Fruit fly (Drosophila melanogaster): ENCODE data around the gene RpL3.

RpL3 gene

DNA sequence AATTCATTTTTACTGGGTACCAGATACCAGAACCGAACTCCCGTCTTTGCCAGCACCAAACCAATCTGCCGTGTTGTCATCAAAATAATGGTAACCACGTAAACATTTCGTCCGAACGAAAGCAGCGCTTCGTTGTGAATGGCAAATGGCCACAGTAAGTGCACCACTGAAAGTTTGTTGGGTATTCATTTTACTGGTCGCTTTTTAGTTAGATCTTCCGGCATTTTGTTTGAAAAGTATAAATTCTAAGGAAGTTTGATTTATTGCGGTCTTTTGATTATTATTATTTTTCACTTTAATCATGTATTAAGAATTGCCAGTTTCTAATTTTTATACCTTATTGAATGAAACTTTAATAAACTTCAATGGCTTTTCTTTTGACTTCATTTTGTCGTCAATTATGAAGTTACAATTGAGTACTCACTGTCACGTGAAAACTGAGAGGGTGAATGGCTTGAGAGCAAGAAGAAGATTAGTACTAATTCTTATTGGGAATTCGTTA lies 7.2 kb upstream of the RpL3 start, which contains the start of gene ZnT86D (continued):
- TF ChIP-seq Lpt (GFP tag; optimal IDR thresholded peaks at IDR 0.05) = no peak
- peak; percentile 75 for TF ChIP-seq CG6689 (GFP tag; IDR thresholded peaks at IDR 0.05)
- TF ChIP-seq CG6854 (GFP tag; optimal IDR thresholded peaks at IDR 0.05) = no peak
- no peak for TF ChIP-seq Six4 (GFP tag; optimal IDR thresholded peaks at IDR 0.05)
- no peak for TF ChIP-seq vnd (GFP tag; IDR thresholded peaks at IDR 0.05; ENCODE audit: partially characterized antibody)
- peak; percentile 78 for TF ChIP-seq CG2712 (tag; optimal IDR thresholded peaks at IDR 0.05)
- peak; percentile 42 for TF ChIP-seq fu2 (GFP tag; optimal IDR thresholded peaks at IDR 0.05)
- no peak for TF ChIP-seq CG7928 (GFP tag; optimal IDR thresholded peaks at IDR 0.05)
- TF ChIP-seq CG8290 (GFP tag; optimal IDR thresholded peaks at IDR 0.05) = peak; percentile 24
- peak in 1 of 2 experiments; percentile 69 for TF ChIP-seq CG8290 (tag; optimal IDR thresholded peaks at IDR 0.05)
- peak; percentile 64 for TF ChIP-seq D19B (GFP tag; optimal IDR thresholded peaks at IDR 0.05)
- peak in 1 of 2 experiments; percentile 20 for TF ChIP-seq crp (GFP tag; optimal IDR thresholded peaks at IDR 0.05)
- no peak for TF ChIP-seq CG8089 (GFP tag; optimal IDR thresholded peaks at IDR 0.05)
- no peak for TF ChIP-seq en (GFP tag; optimal IDR thresholded peaks at IDR 0.05)
- no peak for TF ChIP-seq h (optimal IDR thresholded peaks at IDR 0.05)
- TF ChIP-seq CG30403 (GFP tag; optimal IDR thresholded peaks at IDR 0.05) = peak; percentile 59
- TF ChIP-seq CG6254 (GFP tag; optimal IDR thresholded peaks at IDR 0.05) = peak; percentile 5
- TF ChIP-seq CG1647 (GFP tag; optimal IDR thresholded peaks at IDR 0.05) = peak; percentile 22
- TF ChIP-seq sob (GFP tag; IDR thresholded peaks at IDR 0.05) = peak; percentile 60; the same call in 1 of the 2 replicates
- TF ChIP-seq prd (optimal IDR thresholded peaks at IDR 0.05) = no peak
- TF ChIP-seq prd (GFP tag; IDR thresholded peaks at IDR 0.05) = peak; percentile 69
- no peak for TF ChIP-seq CG32767 (GFP tag; IDR thresholded peaks at IDR 0.05)
- TF ChIP-seq CG3838 (GFP tag; optimal IDR thresholded peaks at IDR 0.05) = peak; percentile 26
- TF ChIP-seq caup (GFP tag; optimal IDR thresholded peaks at IDR 0.05; ENCODE audit: severe bottlenecking) = peak; percentile 50
- TF ChIP-seq Sox100B (GFP tag; optimal IDR thresholded peaks at IDR 0.05) = peak; percentile 72
- TF ChIP-seq CG1603 (tag; optimal IDR thresholded peaks at IDR 0.05) = peak; percentile 26
- TF ChIP-seq z (GFP tag; IDR thresholded peaks at IDR 0.05) = no peak
- TF ChIP-seq CG9609 (GFP tag; optimal IDR thresholded peaks at IDR 0.05) = peak; percentile 38
- TF ChIP-seq Antp (GFP tag; optimal IDR thresholded peaks at IDR 0.05) = peak; percentile 49
- no peak for TF ChIP-seq CG7963 (GFP tag; IDR thresholded peaks at IDR 0.05; ENCODE audit: partially characterized antibody)
- TF ChIP-seq CG10979 (tag; optimal IDR thresholded peaks at IDR 0.05) = peak; percentile 48
- TF ChIP-seq Fer3 (tag; optimal IDR thresholded peaks at IDR 0.05) = peak; percentile 70
- TF ChIP-seq CG14710 (tag; optimal IDR thresholded peaks at IDR 0.05) = peak; percentile 86
- peak; percentile 55 for TF ChIP-seq CG9727 (GFP tag; optimal IDR thresholded peaks at IDR 0.05)
- TF ChIP-seq CG43689 (GFP tag; IDR thresholded peaks at IDR 0.05) = no peak
- TF ChIP-seq pho (GFP tag; optimal IDR thresholded peaks at IDR 0.05) = peak; percentile 79
- TF ChIP-seq CG5953 (GFP tag; IDR thresholded peaks at IDR 0.05) = no peak
- TF ChIP-seq eve (GFP tag; optimal IDR thresholded peaks at IDR 0.05) = no peak
- peak; percentile 40 for TF ChIP-seq zen (tag; optimal IDR thresholded peaks at IDR 0.05)
- peak; percentile 33 for TF ChIP-seq HHEX (GFP tag; optimal IDR thresholded peaks at IDR 0.05)
- TF ChIP-seq bbx (GFP tag; IDR thresholded peaks at IDR 0.05; ENCODE audit: partially characterized antibody) = no peak; the same call in 1 of the 2 replicates
- TF ChIP-seq CG17385 (GFP tag; optimal IDR thresholded peaks at IDR 0.05) = peak; percentile 94
- TF ChIP-seq Max (GFP tag; optimal IDR thresholded peaks at IDR 0.05) = no peak
- no peak for TF ChIP-seq Awh (GFP tag; IDR thresholded peaks at IDR 0.05)
- no peak for TF ChIP-seq Tbp (GFP tag; optimal IDR thresholded peaks at IDR 0.05)
- TF ChIP-seq sima (GFP tag; optimal IDR thresholded peaks at IDR 0.05) = no peak
- TF ChIP-seq Scr (GFP tag; IDR thresholded peaks at IDR 0.05; ENCODE audit: partially characterized antibody) = no peak
- TF ChIP-seq Sry-δ (GFP tag; optimal IDR thresholded peaks at IDR 0.05) = peak; percentile 46
- peak; percentile 60; the same call in 2 of the 3 replicates for TF ChIP-seq CG34422 (GFP tag; IDR thresholded peaks at IDR 0.05)
- peak; percentile 60 for TF ChIP-seq Hsf (GFP tag; optimal IDR thresholded peaks at IDR 0.05)
- peak; percentile 68 for TF ChIP-seq CG13775 (GFP tag; optimal IDR thresholded peaks at IDR 0.05)
- peak; percentile 4 for TF ChIP-seq CG8944 (GFP tag; optimal IDR thresholded peaks at IDR 0.05)
